Worm (Caenorhabditis elegans): ENCODE measurements around the gene acdh-2.

ce11 chrII:5579236-5579635, 31.9 kb upstream of the acdh-2 start:
- TF ChIP-seq cog-1 (tag; optimal IDR thresholded peaks at IDR 0.05) = no peak
- TF ChIP-seq T22C8.4 (GFP tag; IDR thresholded peaks at IDR 0.05) = no peak
- TF ChIP-seq ztf-23 (GFP tag; IDR thresholded peaks at IDR 0.05) = no peak
- TF ChIP-seq tab-1 (GFP tag; IDR thresholded peaks at IDR 0.05) = no peak
- no peak for TF ChIP-seq ztf-29 (GFP tag; IDR thresholded peaks at IDR 0.05)
- no peak for TF ChIP-seq ref-1 (GFP tag; conservative IDR thresholded peaks at IDR 0.05)
- no peak for TF ChIP-seq flt-1 (GFP tag; IDR thresholded peaks at IDR 0.05)
- no peak for TF ChIP-seq klf-2 (GFP tag; conservative IDR thresholded peaks at IDR 0.05)
- no peak for TF ChIP-seq med-1 (GFP tag; optimal IDR thresholded peaks at IDR 0.05; ENCODE audit: insufficient read depth)
